Worm (Caenorhabditis elegans): ENCODE data around the gene srx-113.

The srx-113 gene

DNA sequence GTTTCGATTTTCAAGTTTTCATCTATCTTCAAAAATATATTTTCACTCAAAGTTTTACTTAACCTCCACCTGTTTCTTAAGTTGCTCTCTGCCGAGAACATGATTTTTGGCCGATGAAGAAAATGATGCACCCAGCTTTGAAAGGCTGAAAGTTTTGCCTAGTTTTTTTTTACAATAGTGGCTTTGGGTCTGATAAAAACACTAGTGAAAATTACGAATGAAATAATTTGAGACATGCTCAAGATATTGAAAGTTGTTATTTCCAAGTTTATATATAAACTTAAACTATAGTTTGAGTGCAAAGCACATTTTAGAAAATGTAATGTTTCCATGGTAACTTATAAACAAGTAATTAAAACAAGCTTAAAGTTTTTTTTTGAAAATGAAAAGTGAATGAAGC is 17.3 kb upstream of the srx-113 start, which contains the start of gene gpa-9:
TSS of gene gpa-9 (minus strand) at position 101 of the 400 bp plus-strand sequence.
- TF ChIP-seq zfp-3 (GFP tag; conservative IDR thresholded peaks at IDR 0.05) (no peak), mxl-3 (GFP tag; optimal IDR thresholded peaks at IDR 0.05) (no peak), Y105C5A.15 (GFP tag; IDR thresholded peaks at IDR 0.05) (no peak), pha-4 (GFP tag; IDR thresholded peaks at IDR 0.05) (no peak), pha-4 (tag; optimal IDR thresholded peaks at IDR 0.05) (no peak), hlh-30 (tag; optimal IDR thresholded peaks at IDR 0.05; ENCODE audit: insufficient read depth) (no peak), lin-1 (GFP tag; IDR thresholded peaks at IDR 0.05) (no peak), R02D3.7 (tag; optimal IDR thresholded peaks at IDR 0.05) (no peak), fos-1 (tag; optimal IDR thresholded peaks at IDR 0.05) (no peak), nhr-42 (GFP tag; IDR thresholded peaks at IDR 0.05) (no peak), ztf-7 (tag; optimal IDR thresholded peaks at IDR 0.05) (no peak), nhr-10 (tag; optimal IDR thresholded peaks at IDR 0.05) (no peak), unc-62 (GFP tag; optimal IDR thresholded peaks at IDR 0.05 in 1 of 2) (no peak), unc-62 (tag; optimal IDR thresholded peaks at IDR 0.05) (no peak), skn-1 (tag; optimal IDR thresholded peaks at IDR 0.05) (no peak), set-16 (GFP tag; IDR thresholded peaks at IDR 0.05) (no peak), Y75B8A.6 (GFP tag; IDR thresholded peaks at IDR 0.05) (no peak), T26A8.4 (GFP tag; IDR thresholded peaks at IDR 0.05) (no peak), nhr-111 (GFP tag; optimal IDR thresholded peaks at IDR 0.05) (no peak), ama-1 (optimal IDR thresholded peaks at IDR 0.05) (no peak), nhr-41 (GFP tag; IDR thresholded peaks at IDR 0.05) (no peak), lir-3 (tag; optimal IDR thresholded peaks at IDR 0.05) (no peak)

- TF ChIP-seq T20F7.1 (GFP tag; optimal IDR thresholded peaks at IDR 0.05): no peak
- no peak for TF ChIP-seq ceh-44 (GFP tag; IDR thresholded peaks at IDR 0.05)
- no peak for TF ChIP-seq dpl-1 (GFP tag; optimal IDR thresholded peaks at IDR 0.05)
- TF ChIP-seq ZK337.2 (GFP tag; IDR thresholded peaks at IDR 0.05): no peak
Measured at ce11 chrV:12644500-12644899, 12.6 kb upstream of the srx-113 start, which contains the start of gene F56H9.8. F56H9.8 (plus strand) TSS chrV:12644800.

ce11 chrV:12640384-12640783 is 8.4 kb upstream of the srx-113 start, which contains the start of gene gpa-8:
gpa-8 (minus strand) TSS chrV:12640484.
- TF ChIP-seq zip-2 (tag; optimal IDR thresholded peaks at IDR 0.05): no peak
- no peak for TF ChIP-seq lin-39 (tag; optimal IDR thresholded peaks at IDR 0.05)
- TF ChIP-seq hif-1 (tag; optimal IDR thresholded peaks at IDR 0.05): no peak
- no peak for TF ChIP-seq zip-11 (GFP tag; IDR thresholded peaks at IDR 0.05)
- TF ChIP-seq tag-97 (GFP tag; IDR thresholded peaks at IDR 0.05): no peak
- TF ChIP-seq lin-38 (GFP tag; IDR thresholded peaks at IDR 0.05): no peak
- no peak for TF ChIP-seq mdt-29 (GFP tag; IDR thresholded peaks at IDR 0.05)
- no peak for TF ChIP-seq ceh-62 (tag; optimal IDR thresholded peaks at IDR 0.05)
- TF ChIP-seq nhr-11 (tag; optimal IDR thresholded peaks at IDR 0.05): no peak
- TF ChIP-seq ztf-7 (tag; optimal IDR thresholded peaks at IDR 0.05): no peak
- no peak for TF ChIP-seq dmd-6 (GFP tag; IDR thresholded peaks at IDR 0.05)
- TF ChIP-seq F26F4.8 (GFP tag; conservative IDR thresholded peaks at IDR 0.05): no peak
- TF ChIP-seq T26A8.4 (GFP tag; IDR thresholded peaks at IDR 0.05): no peak
- TF ChIP-seq F49E8.2 (tag; optimal IDR thresholded peaks at IDR 0.05; ENCODE audit: borderline replicate concordance): no peak
- no peak for TF ChIP-seq zag-1 (tag; optimal IDR thresholded peaks at IDR 0.05)
- TF ChIP-seq mdl-1 (tag; optimal IDR thresholded peaks at IDR 0.05): no peak

Measured in whole organism, L4 larva.